Worm (Caenorhabditis elegans): ENCODE data around the gene Y76A2B.4.

DNA sequence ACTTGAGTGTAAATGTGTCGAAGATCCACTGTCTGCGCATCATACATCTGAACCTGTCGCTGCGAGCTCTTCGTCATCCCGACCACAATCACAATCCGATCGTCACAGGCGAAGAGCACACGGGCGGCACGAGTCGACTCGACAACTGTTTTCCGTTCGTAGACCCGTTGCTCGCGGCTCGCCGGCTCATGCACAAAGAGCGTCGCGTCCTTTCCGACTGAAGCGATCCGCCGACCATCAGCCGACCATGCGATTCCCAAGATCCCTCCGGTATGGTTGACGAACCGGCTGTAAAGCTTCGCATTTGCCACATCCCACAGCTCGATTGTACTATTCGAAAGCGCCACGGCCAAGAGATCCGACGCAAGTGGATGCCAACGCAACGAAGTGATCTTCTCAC is 28.1 kb downstream of the Y76A2B.4 start:
- TF ChIP-seq egl-27 (tag; optimal IDR thresholded peaks at IDR 0.05) (no peak), fos-1 (tag; optimal IDR thresholded peaks at IDR 0.05) (no peak), ztf-11 (tag; optimal IDR thresholded peaks at IDR 0.05) (no peak), unc-62 (GFP tag; optimal IDR thresholded peaks at IDR 0.05 in 1 of 2) (no peak), unc-62 (tag; optimal IDR thresholded peaks at IDR 0.05) (no peak), daf-16 (GFP tag; optimal IDR thresholded peaks at IDR 0.05) (no peak), daf-16 (tag; optimal IDR thresholded peaks at IDR 0.05) (no peak), nhr-28 (tag; optimal IDR thresholded peaks at IDR 0.05) (no peak), ama-1 (optimal IDR thresholded peaks at IDR 0.05) (no peak), snpc-4 (tag; optimal IDR thresholded peaks at IDR 0.05) (no peak), nhr-25 (tag; optimal IDR thresholded peaks at IDR 0.05; ENCODE audit: borderline replicate concordance, insufficient read depth) (no peak)

All from whole organism, L4 larva.